Worm (Caenorhabditis elegans): ENCODE data around the gene swt-5.

- TF ChIP-seq pes-1 (GFP tag; IDR thresholded peaks at IDR 0.05), result no peak; the same call in 1 of the 2 replicates
- TF ChIP-seq ama-1 (optimal IDR thresholded peaks at IDR 0.05), result no peak
- TF ChIP-seq flt-1 (GFP tag; IDR thresholded peaks at IDR 0.05), result peak; percentile 96
- TF ChIP-seq ceh-36 (tag; optimal IDR thresholded peaks at IDR 0.05), result peak; percentile 91
- peak; percentile 75 for TF ChIP-seq tra-4 (tag; optimal IDR thresholded peaks at IDR 0.05)
These were observed 2.1 kb downstream of the swt-5 start for ce11 chrV:9503152-9503817.

All from whole organism, early embryonic.